Fruit fly (Drosophila melanogaster) whole organism, embryonic: ENCODE results near the gene Dpm3.
A peak's percentile ranks its signal among the peaks of the same experiment; 100 is the strongest.

Experiments
- Ada2b ChIP-seq: fragments of 200-800 bp; sonication (Bioruptor generic); IDR thresholded peaks from 2 replicates; pipeline ENCODE4 v1.3.6; 2022; ENCODE audit warnings: missing biosample characterization, missing genetic modification characterization
- Antp ChIP-seq: fragments of 200-800 bp; sonication (Bioruptor generic); optimal IDR thresholded peaks from 3 replicates; lab custom pipeline; 2016; ENCODE audit warnings: missing biosample characterization, missing genetic modification characterization
- Asciz ChIP-seq: fragments of 200-800 bp; sonication (Bioruptor generic); optimal IDR thresholded peaks from 2 replicates; lab custom pipeline; 2017; ENCODE audit warnings: missing biosample characterization, mild to moderate bottlenecking, missing genetic modification characterization, missing genetic modification reagents
- B-H2 ChIP-seq: fragments of 200-800 bp; sonication (Bioruptor generic); optimal IDR thresholded peaks from 2 replicates; lab custom pipeline; 2018; ENCODE audit warnings: missing biosample characterization, mild to moderate bottlenecking, missing genetic modification characterization
- Bdp1 ChIP-seq: fragments of 200-800 bp; sonication (Bioruptor generic); optimal IDR thresholded peaks from 3 replicates; lab custom pipeline; 2016; ENCODE audit warnings: missing biosample characterization, missing genetic modification characterization
- C15 ChIP-seq: fragments of 200-800 bp; sonication (Bioruptor generic); IDR thresholded peaks from 3 replicates; pipeline ENCODE4 v1.3.6; 2022; ENCODE audit warnings: missing biosample characterization, missing genetic modification characterization
- CG10565 ChIP-seq: fragments of 200-800 bp; sonication (Bioruptor generic); optimal IDR thresholded peaks from 3 replicates; lab custom pipeline; 2016; ENCODE audit warnings: missing biosample characterization, mild to moderate bottlenecking, missing genetic modification characterization
- CG10654 ChIP-seq: fragments of 200-800 bp; sonication (Bioruptor generic); optimal IDR thresholded peaks from 2 replicates; lab custom pipeline; 2016; ENCODE audit warnings: missing biosample characterization, missing genetic modification characterization
- CG11247 ChIP-seq: fragments of 200-800 bp; sonication (Bioruptor generic); IDR thresholded peaks from 2 replicates; pipeline ENCODE4 v1.3.6; 2022; ENCODE audit warnings: missing biosample characterization, missing genetic modification characterization
- CG11504 ChIP-seq: fragments of 200-800 bp; sonication (Bioruptor generic); optimal IDR thresholded peaks from 3 replicates; lab custom pipeline; 2019; ENCODE audit warnings: missing biosample characterization, mild to moderate bottlenecking, missing genetic modification characterization, moderate library complexity
- CG11695 ChIP-seq: fragments of 200-800 bp; sonication (Bioruptor generic); IDR thresholded peaks from 3 replicates; pipeline ENCODE4 v1.3.6; 2022; ENCODE audit warnings: missing biosample characterization, missing genetic modification characterization
- CG11696 ChIP-seq: fragments of 200-800 bp; sonication (Bioruptor generic); IDR thresholded peaks from 2 replicates; pipeline ENCODE4 v1.3.6; 2022; ENCODE audit warnings: missing biosample characterization, missing genetic modification characterization
- CG15514 ChIP-seq: fragments of 200-800 bp; sonication (Bioruptor generic); optimal IDR thresholded peaks from 3 replicates; lab custom pipeline; 2017; ENCODE audit warnings: missing biosample characterization, missing genetic modification characterization, mild to moderate bottlenecking, moderate library complexity, missing genetic modification reagents
- CG1832 ChIP-seq: fragments of 200-800 bp; sonication (Bioruptor generic); optimal IDR thresholded peaks from 2 replicates; lab custom pipeline; 2017; ENCODE audit warnings: missing biosample characterization, mild to moderate bottlenecking, missing genetic modification characterization, inconsistent platforms
- CG2678 ChIP-seq: fragments of 200-800 bp; sonication (Bioruptor generic); optimal IDR thresholded peaks from 3 replicates; lab custom pipeline; 2019; ENCODE audit warnings: missing biosample characterization, mild to moderate bottlenecking, missing genetic modification characterization, moderate library complexity
- CG2889 ChIP-seq: fragments of 200-800 bp; sonication (Bioruptor generic); IDR thresholded peaks from 3 replicates; pipeline ENCODE4 v1.3.6; 2022; ENCODE audit warnings: missing biosample characterization, missing genetic modification characterization
- CG4328 ChIP-seq: fragments of 200-800 bp; sonication (Bioruptor generic); optimal IDR thresholded peaks from 3 replicates; lab custom pipeline; 2017; ENCODE audit warnings: missing biosample characterization, missing genetic modification reagents, missing genetic modification characterization
- CG4854 ChIP-seq: fragments of 200-800 bp; sonication (Bioruptor generic); optimal IDR thresholded peaks from 2 replicates; lab custom pipeline; 2016; ENCODE audit warnings: missing biosample characterization, missing genetic modification characterization, inconsistent platforms
- CG8281 ChIP-seq: fragments of 200-800 bp; sonication (Bioruptor generic); optimal IDR thresholded peaks from 2 replicates; lab custom pipeline; 2018; ENCODE audit warnings: missing biosample characterization, mild to moderate bottlenecking, missing genetic modification characterization, moderate library complexity
- Dad ChIP-seq: fragments of 200-800 bp; sonication (Bioruptor generic); optimal IDR thresholded peaks from 3 replicates; lab custom pipeline; 2016; ENCODE audit warnings: missing biosample characterization, missing genetic modification characterization
- Dfd ChIP-seq, 2 experiments: fragments of >200 bp; optimal IDR thresholded peaks; 2 replicates each; lab custom pipeline; 2017; ENCODE audit warnings: missing biosample characterization in 2 of 2, missing genetic modification characterization in 2 of 2
- E2f2 ChIP-seq: fragments of 200-800 bp; sonication (Bioruptor generic); IDR thresholded peaks from 2 replicates; pipeline ENCODE4 v1.3.6; 2022; ENCODE audit warnings: missing biosample characterization, missing genetic modification characterization
- HLH54F ChIP-seq: fragments of 200-800 bp; sonication (Bioruptor generic); optimal IDR thresholded peaks from 3 replicates; lab custom pipeline; 2016; ENCODE audit warnings: missing biosample characterization, missing genetic modification characterization
- HLHmδ ChIP-seq: fragments of 200-800 bp; sonication (Bioruptor generic); optimal IDR thresholded peaks from 2 replicates; lab custom pipeline; 2018; ENCODE audit warnings: missing biosample characterization, mild to moderate bottlenecking, missing genetic modification characterization, moderate library complexity
- Lim3 ChIP-seq: fragments of 200-800 bp; sonication (Bioruptor generic); IDR thresholded peaks from 2 replicates; pipeline ENCODE4 v1.3.6; 2022; ENCODE audit warnings: missing biosample characterization, missing genetic modification characterization
- Lpt ChIP-seq: fragments of >200 bp; optimal IDR thresholded peaks from 2 replicates; lab custom pipeline; 2018; ENCODE audit warnings: missing biosample characterization, missing genetic modification characterization
- Nf-YA ChIP-seq: fragments of 200-800 bp; sonication (Bioruptor generic); IDR thresholded peaks from 2 replicates; pipeline ENCODE4 v1.3.6; 2022; ENCODE audit warnings: missing biosample characterization, missing genetic modification characterization
- Nf-YC ChIP-seq: fragments of 200-800 bp; optimal IDR thresholded peaks from 3 replicates; lab custom pipeline; 2019; ENCODE audit warnings: missing biosample characterization, mild to moderate bottlenecking, missing genetic modification characterization, moderate library complexity
- PHDP ChIP-seq: fragments of 200-800 bp; sonication (Bioruptor generic); optimal IDR thresholded peaks from 3 replicates; lab custom pipeline; 2018; ENCODE audit warnings: missing biosample characterization, mild to moderate bottlenecking, missing genetic modification characterization, moderate library complexity
- Sox102F ChIP-seq: fragments of 200-800 bp; sonication (Bioruptor generic); optimal IDR thresholded peaks from 2 replicates; lab custom pipeline; 2018; ENCODE audit warnings: missing biosample characterization, mild to moderate bottlenecking, missing genetic modification characterization, moderate library complexity
- Vsx1 ChIP-seq: fragments of 200-800 bp; sonication (Bioruptor generic); optimal IDR thresholded peaks from 2 replicates; lab custom pipeline; 2017; ENCODE audit warnings: missing biosample characterization, mild to moderate bottlenecking, missing genetic modification characterization, missing genetic modification reagents
- amos ChIP-seq: fragments of 200-800 bp; sonication (Bioruptor generic); IDR thresholded peaks from 2 replicates; pipeline ENCODE4 v1.3.6; 2022; ENCODE audit warnings: missing biosample characterization, missing genetic modification characterization; ENCODE audit not compliant: partially characterized antibody
- bbx ChIP-seq: fragments of 200-800 bp; sonication (Bioruptor generic); IDR thresholded peaks from 2 replicates; pipeline ENCODE4 v1.3.6; 2022; ENCODE audit warnings: missing biosample characterization, missing genetic modification characterization; ENCODE audit not compliant: partially characterized antibody
- bcd ChIP-seq: fragments of 200-800 bp; sonication (Bioruptor generic); optimal IDR thresholded peaks from 2 replicates; lab custom pipeline; 2017; ENCODE audit warnings: missing biosample characterization, mild to moderate bottlenecking, missing genetic modification characterization
- br ChIP-seq: fragments of >200 bp; optimal IDR thresholded peaks from 2 replicates; lab custom pipeline; 2017
- dmrt11E ChIP-seq: fragments of 200-800 bp; sonication (Bioruptor generic); optimal IDR thresholded peaks from 3 replicates; lab custom pipeline; 2018; ENCODE audit warnings: missing biosample characterization, mild to moderate bottlenecking, missing genetic modification characterization, moderate library complexity
- fd102C ChIP-seq: fragments of 200-800 bp; sonication (Bioruptor generic); optimal IDR thresholded peaks from 2 replicates; lab custom pipeline; 2018; ENCODE audit warnings: missing biosample characterization, mild to moderate bottlenecking, missing genetic modification characterization, moderate library complexity
- gsb ChIP-seq: fragments of 200-800 bp; sonication (Bioruptor generic); IDR thresholded peaks from 2 replicates; pipeline ENCODE4 v1.3.6; 2022; ENCODE audit warnings: missing biosample characterization, missing genetic modification characterization
- jing ChIP-seq: fragments of 200-800 bp; sonication (Bioruptor generic); optimal IDR thresholded peaks from 2 replicates; lab custom pipeline; 2018; ENCODE audit warnings: missing biosample characterization, mild to moderate bottlenecking, missing genetic modification characterization
- lov ChIP-seq, 2 experiments: fragments of 200-800 bp in 1 of 2; fragments of >200 bp in 1 of 2; sonication (Bioruptor generic) in 1 of 2; IDR thresholded peaks in 1 of 2; optimal IDR thresholded peaks in 1 of 2; 2 replicates in 1 of 2; 3 replicates in 1 of 2; pipeline versions ENCODE4 v1.3.6 to Lab custom; 2017 to 2022; ENCODE audit warnings: missing biosample characterization in 1 of 2, missing genetic modification characterization in 1 of 2
- mld ChIP-seq: fragments of 200-800 bp; sonication (Bioruptor generic); IDR thresholded peaks from 3 replicates; pipeline ENCODE4 v1.3.6; 2022; ENCODE audit warnings: missing biosample characterization, missing genetic modification characterization; ENCODE audit not compliant: partially characterized antibody
- pb ChIP-seq: fragments of 200-800 bp; sonication (Bioruptor generic); optimal IDR thresholded peaks from 3 replicates; lab custom pipeline; 2016; ENCODE audit warnings: missing biosample characterization, missing genetic modification characterization
- pho ChIP-seq: fragments of 200-800 bp; sonication (Bioruptor generic); optimal IDR thresholded peaks from 2 replicates; lab custom pipeline; 2016; ENCODE audit warnings: missing biosample characterization, missing genetic modification characterization
- pnt ChIP-seq: fragments of 200-800 bp; sonication (Bioruptor generic); optimal IDR thresholded peaks from 3 replicates; lab custom pipeline; 2016; ENCODE audit warnings: missing biosample characterization, missing genetic modification characterization
- sc ChIP-seq, 3 experiments: fragments of >200 bp in 2 of 3; fragments of 200-800 bp in 1 of 3; sonication (Bioruptor generic) in 1 of 3; optimal IDR thresholded peaks; 2 replicates in 2 of 3; 3 replicates in 1 of 3; lab custom pipeline; 2017; ENCODE audit warnings: mild to moderate bottlenecking in 1 of 3, missing biosample characterization in 1 of 3, missing genetic modification characterization in 1 of 3, missing genetic modification reagents in 1 of 3
- sima ChIP-seq: fragments of 200-800 bp; sonication (Bioruptor generic); optimal IDR thresholded peaks from 2 replicates; lab custom pipeline; 2016; ENCODE audit warnings: missing biosample characterization, missing genetic modification characterization
- tap ChIP-seq: fragments of 200-800 bp; optimal IDR thresholded peaks from 3 replicates; lab custom pipeline; 2019; ENCODE audit warnings: missing biosample characterization, mild to moderate bottlenecking, missing genetic modification characterization, moderate library complexity
- tup ChIP-seq: fragments of 200-800 bp; sonication (Bioruptor generic); optimal IDR thresholded peaks from 2 replicates; lab custom pipeline; 2016; ENCODE audit warnings: missing biosample characterization, mild to moderate bottlenecking, missing genetic modification characterization, moderate library complexity
- wdn ChIP-seq: fragments of 200-800 bp; sonication (Bioruptor generic); IDR thresholded peaks from 2 replicates; pipeline ENCODE4 v1.3.6; 2022; ENCODE audit warnings: missing biosample characterization, missing genetic modification characterization
- wek ChIP-seq: fragments of 200-800 bp; sonication (Bioruptor generic); optimal IDR thresholded peaks from 3 replicates; lab custom pipeline; 2018; ENCODE audit warnings: missing biosample characterization, mild to moderate bottlenecking, missing genetic modification characterization, moderate library complexity

Gene Dpm3

dm6 chr3R:13433623-13434022 is 30.8 kb upstream of the Dpm3 start (continued):
- TF ChIP-seq CG4854 (no peak), CG2889 (peak; percentile 77; the same call in 2 of the 3 replicates), fd102C (GFP tag; lab: Kevin White, UChicago) (no peak), CG10654 (GFP tag; lab: Kevin White, UChicago) (peak; percentile 64), pho (GFP tag; lab: Kevin White, UChicago) (peak; percentile 57), amos (GFP tag; lab: Robert Waterston, UW) (no peak), CG2678 (tag; lab: Kevin White, UChicago) (peak; percentile 92), mld (GFP tag; lab: Robert Waterston, UW) (no peak), CG8281 (tag; lab: Kevin White, UChicago) (peak; percentile 60), Nf-YC (tag; lab: Kevin White, UChicago) (peak; percentile 70), Dad (no peak), Nf-YA (GFP tag; lab: Robert Waterston, UW) (no peak), lov (optimal IDR thresholded peaks at IDR 0.05; lab: Kevin White, UChicago) (no peak), lov (GFP tag; IDR thresholded peaks at IDR 0.05; lab: Robert Waterston, UW) (no peak), B-H2 (GFP tag; lab: Kevin White, UChicago) (peak; percentile 21), Sox102F (GFP tag; lab: Kevin White, UChicago) (peak; percentile 93), wdn (peak; percentile 48; the same call in 1 of the 2 replicates), CG15514 (GFP tag; lab: Kevin White, UChicago) (peak; percentile 49), HLHmδ (GFP tag; lab: Kevin White, UChicago) (no peak), bcd (peak; percentile 56), Bdp1 (GFP tag; lab: Kevin White, UChicago) (peak; percentile 44), dmrt11E (tag; lab: Kevin White, UChicago) (peak; percentile 87), bbx (GFP tag; lab: Robert Waterston, UW) (no peak), CG11696 (GFP tag; lab: Robert Waterston, UW) (peak; percentile 75), wek (GFP tag; lab: Kevin White, UChicago) (peak; percentile 63), E2f2 (GFP tag; lab: Robert Waterston, UW) (peak; percentile 62), CG1832 (GFP tag; lab: Kevin White, UChicago) (no peak), Lpt (GFP tag; lab: Kevin White, UChicago) (no peak), CG11504 (tag; lab: Kevin White, UChicago) (peak; percentile 84), Lim3 (peak; percentile 29; the same call in 1 of the 2 replicates), Vsx1 (GFP tag; lab: Kevin White, UChicago) (peak; percentile 75), C15 (no peak), CG10565 (GFP tag; lab: Kevin White, UChicago) (no peak), Dfd (GFP tag; optimal IDR thresholded peaks at IDR 0.05; lab: Kevin White, UChicago) (no peak), gsb (GFP tag; lab: Robert Waterston, UW) (peak; percentile 39; the same call in 1 of the 2 replicates), CG11695 (GFP tag; lab: Robert Waterston, UW) (peak; percentile 86), Asciz (GFP tag; lab: Kevin White, UChicago) (peak; percentile 75), sima (GFP tag; lab: Kevin White, UChicago) (no peak), HLH54F (peak; percentile 51), pnt (no peak), tup (GFP tag; lab: Kevin White, UChicago) (no peak), br (lab: Kevin White, UChicago) (no peak), jing (GFP tag; lab: Kevin White, UChicago) (peak; percentile 71), Antp (GFP tag; lab: Kevin White, UChicago) (no peak), pb (no peak), CG4328 (GFP tag; lab: Kevin White, UChicago) (peak; percentile 16), PHDP (peak; percentile 96), tap (tag; lab: Kevin White, UChicago) (peak; percentile 87), Ada2b (GFP tag; lab: Robert Waterston, UW) (peak; percentile 61), sc (optimal IDR thresholded peaks at IDR 0.05; lab: Kevin White, UChicago) (no peak), sc (GFP tag; optimal IDR thresholded peaks at IDR 0.05; lab: Kevin White, UChicago) (peak; percentile 64), CG11247 (GFP tag; lab: Robert Waterston, UW) (peak; percentile 49)
